Fruit fly (Drosophila melanogaster): ENCODE results near the gene CG17375.

The CG17375 gene

dm6 chr2L:6819230-6820049 lies 13.8 kb upstream of the CG17375 start (continued):
- TF ChIP-seq NC2α (GFP tag; optimal IDR thresholded peaks at IDR 0.05) (no peak), CG17802 (tag; optimal IDR thresholded peaks at IDR 0.05) (no peak), CG2116 (GFP tag; optimal IDR thresholded peaks at IDR 0.05) (no peak), CG17328 (GFP tag; IDR thresholded peaks at IDR 0.05) (no peak), Mes4 (GFP tag; optimal IDR thresholded peaks at IDR 0.05) (no peak), ap (GFP tag; IDR thresholded peaks at IDR 0.05) (no peak), zfh2 (GFP tag; optimal IDR thresholded peaks at IDR 0.05) (no peak), Xrp1 (GFP tag; IDR thresholded peaks at IDR 0.05) (peak; percentile 28; the same call in 1 of the 2 replicates), gem (tag; optimal IDR thresholded peaks at IDR 0.05) (peak; percentile 66), CG43689 (GFP tag; IDR thresholded peaks at IDR 0.05) (no peak), CG8089 (GFP tag; optimal IDR thresholded peaks at IDR 0.05) (no peak), cas (GFP tag; IDR thresholded peaks at IDR 0.05) (no peak), gfzf (GFP tag; optimal IDR thresholded peaks at IDR 0.05) (no peak), cg (GFP tag; optimal IDR thresholded peaks at IDR 0.05) (no peak), h (optimal IDR thresholded peaks at IDR 0.05) (no peak), BEAF-32 (GFP tag; optimal IDR thresholded peaks at IDR 0.05) (no peak), CG8765 (GFP tag; IDR thresholded peaks at IDR 0.05) (no peak), CG14860 (GFP tag; IDR thresholded peaks at IDR 0.05; ENCODE audit: partially characterized antibody) (no peak), ato (GFP tag; IDR thresholded peaks at IDR 0.05; ENCODE audit: partially characterized antibody) (no peak), CG9609 (GFP tag; optimal IDR thresholded peaks at IDR 0.05) (no peak), unpg (GFP tag; optimal IDR thresholded peaks at IDR 0.05) (peak; percentile 48), croc (GFP tag; conservative IDR thresholded peaks at IDR 0.05) (no peak), knrl (GFP tag; IDR thresholded peaks at IDR 0.05; ENCODE audit: partially characterized antibody) (no peak), CG9797 (GFP tag; optimal IDR thresholded peaks at IDR 0.05) (no peak), CG10147 (GFP tag; optimal IDR thresholded peaks at IDR 0.05) (peak; percentile 18), CG3407 (GFP tag; optimal IDR thresholded peaks at IDR 0.05) (no peak), CG11093 (GFP tag; IDR thresholded peaks at IDR 0.05) (no peak), HLHmδ (GFP tag; optimal IDR thresholded peaks at IDR 0.05) (no peak), sim (GFP tag; IDR thresholded peaks at IDR 0.05) (no peak), disco-r (GFP tag; optimal IDR thresholded peaks at IDR 0.05) (no peak), CG6175 (GFP tag; IDR thresholded peaks at IDR 0.05) (no peak), CG15601 (tag; optimal IDR thresholded peaks at IDR 0.05) (peak; percentile 53), CG8281 (tag; optimal IDR thresholded peaks at IDR 0.05) (no peak), Hand (GFP tag; optimal IDR thresholded peaks at IDR 0.05) (no peak), CG4617 (GFP tag; optimal IDR thresholded peaks at IDR 0.05; ENCODE audit: borderline replicate concordance) (no peak), aop (GFP tag; IDR thresholded peaks at IDR 0.05) (no peak), CG42726 (GFP tag; IDR thresholded peaks at IDR 0.05; ENCODE audit: partially characterized antibody) (no peak), twi (tag; optimal IDR thresholded peaks at IDR 0.05) (no peak), CkIIα-i1 (GFP tag; IDR thresholded peaks at IDR 0.05) (no peak), CG18476 (GFP tag; optimal IDR thresholded peaks at IDR 0.05) (peak; percentile 23), CG10543 (GFP tag; optimal IDR thresholded peaks at IDR 0.05) (no peak), nerfin-1 (tag; optimal IDR thresholded peaks at IDR 0.05) (no peak), her (GFP tag; optimal IDR thresholded peaks at IDR 0.05) (no peak), trh (GFP tag; optimal IDR thresholded peaks at IDR 0.05) (no peak), Dbx (GFP tag; IDR thresholded peaks at IDR 0.05) (no peak), CG30403 (GFP tag; optimal IDR thresholded peaks at IDR 0.05) (peak; percentile 51), H15 (GFP tag; IDR thresholded peaks at IDR 0.05) (no peak), Hmr (GFP tag; optimal IDR thresholded peaks at IDR 0.05) (no peak), CG31224 (GFP tag; IDR thresholded peaks at IDR 0.05) (0 out of 2 replicates have a peak, but pooled peaks have one; percentile 25), Dfd (GFP tag; optimal IDR thresholded peaks at IDR 0.05) (no peak)
